Fruit fly (Drosophila melanogaster): ENCODE results near the gene mor.

mor gene

dm6 chr3R:16004691-16005474 lies 32.2 kb upstream of the mor start (continued):
- TF ChIP-seq CG1647 (GFP tag; optimal IDR thresholded peaks at IDR 0.05) = no peak
- no peak for TF ChIP-seq Antp (GFP tag; optimal IDR thresholded peaks at IDR 0.05)
- peak; percentile 65 for TF ChIP-seq CG6813 (GFP tag; optimal IDR thresholded peaks at IDR 0.05)
- TF ChIP-seq CG4820 (GFP tag; optimal IDR thresholded peaks at IDR 0.05) = no peak
- no peak for TF ChIP-seq CG10366 (GFP tag; IDR thresholded peaks at IDR 0.05)
- TF ChIP-seq CG7987 (GFP tag; optimal IDR thresholded peaks at IDR 0.05) = peak; percentile 65
- no peak for TF ChIP-seq CG30431 (GFP tag; optimal IDR thresholded peaks at IDR 0.05)
- peak; percentile 6 for TF ChIP-seq kah (GFP tag; optimal IDR thresholded peaks at IDR 0.05)
- TF ChIP-seq Max (GFP tag; optimal IDR thresholded peaks at IDR 0.05) = no peak
- TF ChIP-seq ase (GFP tag; IDR thresholded peaks at IDR 0.05) = no peak
- no peak for TF ChIP-seq dpn (GFP tag; optimal IDR thresholded peaks at IDR 0.05)
- peak; percentile 15 for TF ChIP-seq pros (GFP tag; optimal IDR thresholded peaks at IDR 0.05)
- no peak for TF ChIP-seq Trl (optimal IDR thresholded peaks at IDR 0.05)
- TF ChIP-seq Trl (GFP tag; optimal IDR thresholded peaks at IDR 0.05) = no peak
- TF ChIP-seq CG10979 (tag; optimal IDR thresholded peaks at IDR 0.05) = no peak
- no peak for TF ChIP-seq gsb-n (tag; optimal IDR thresholded peaks at IDR 0.05)
- TF ChIP-seq cad (GFP tag; optimal IDR thresholded peaks at IDR 0.05) = no peak
- TF ChIP-seq Dref (GFP tag; IDR thresholded peaks at IDR 0.05) = no peak
- peak; percentile 60; the same call in 1 of the 2 replicates for TF ChIP-seq wdn (GFP tag; IDR thresholded peaks at IDR 0.05)
- TF ChIP-seq cg (GFP tag; optimal IDR thresholded peaks at IDR 0.05) = peak; percentile 60
- TF ChIP-seq MTF-1 (GFP tag; optimal IDR thresholded peaks at IDR 0.05; ENCODE audit: borderline replicate concordance) = peak; percentile 12
- no peak for TF ChIP-seq CG10147 (GFP tag; optimal IDR thresholded peaks at IDR 0.05)
- TF ChIP-seq bsh (GFP tag; optimal IDR thresholded peaks at IDR 0.05) = no peak
- TF ChIP-seq ken (GFP tag; IDR thresholded peaks at IDR 0.05) = no peak
- no peak for TF ChIP-seq CG15601 (tag; optimal IDR thresholded peaks at IDR 0.05)
- no peak for TF ChIP-seq CG7357 (GFP tag; IDR thresholded peaks at IDR 0.05)
- no peak for TF ChIP-seq CG15269 (tag; optimal IDR thresholded peaks at IDR 0.05)
- no peak for TF ChIP-seq Hr51 (GFP tag; optimal IDR thresholded peaks at IDR 0.05)
- peak; percentile 37 for TF ChIP-seq salm (tag; optimal IDR thresholded peaks at IDR 0.05)
- TF ChIP-seq ftz-f1 (GFP tag; optimal IDR thresholded peaks at IDR 0.05) = no peak
- TF ChIP-seq MESR4 (GFP tag; optimal IDR thresholded peaks at IDR 0.05) = no peak
- TF ChIP-seq crp (GFP tag; optimal IDR thresholded peaks at IDR 0.05) = no peak
- peak; percentile 12 for TF ChIP-seq scrt (GFP tag; optimal IDR thresholded peaks at IDR 0.05)
- no peak for TF ChIP-seq lola (GFP tag; optimal IDR thresholded peaks at IDR 0.05)
- TF ChIP-seq ewg (GFP tag; optimal IDR thresholded peaks at IDR 0.05) = no peak
- TF ChIP-seq en (GFP tag; optimal IDR thresholded peaks at IDR 0.05) = no peak
- no peak for TF ChIP-seq mld (GFP tag; IDR thresholded peaks at IDR 0.05; ENCODE audit: partially characterized antibody)
- TF ChIP-seq ci (GFP tag; IDR thresholded peaks at IDR 0.05) = 0 out of 3 replicates have a peak, but pooled peaks have one; percentile 16
- no peak for TF ChIP-seq Myb (GFP tag; optimal IDR thresholded peaks at IDR 0.05)
- no peak for TF ChIP-seq peb (GFP tag; IDR thresholded peaks at IDR 0.05)
- TF ChIP-seq CG10565 (GFP tag; optimal IDR thresholded peaks at IDR 0.05) = no peak
- no peak for TF ChIP-seq her (GFP tag; optimal IDR thresholded peaks at IDR 0.05)
- TF ChIP-seq CG4424 (GFP tag; optimal IDR thresholded peaks at IDR 0.05) = no peak
- TF ChIP-seq CG11456 (GFP tag; IDR thresholded peaks at IDR 0.05) = no peak
- TF ChIP-seq slp2 (GFP tag; optimal IDR thresholded peaks at IDR 0.05) = no peak
- TF ChIP-seq CG11247 (GFP tag; IDR thresholded peaks at IDR 0.05) = no peak
- TF ChIP-seq crol (GFP tag; IDR thresholded peaks at IDR 0.05) = peak; percentile 94
- TF ChIP-seq emc (GFP tag; optimal IDR thresholded peaks at IDR 0.05) = no peak
- TF ChIP-seq Six4 (GFP tag; optimal IDR thresholded peaks at IDR 0.05) = no peak
- no peak for TF ChIP-seq CG7372 (GFP tag; IDR thresholded peaks at IDR 0.05)

Data from whole organism, embryonic.